Worm (Caenorhabditis elegans): ENCODE measurements around the gene uev-2.

Gene uev-2

ce11 chrIII:5563680-5564079, 19.2 kb upstream of the uev-2 start (continued):
- TF ChIP-seq madf-5 (GFP tag; IDR thresholded peaks at IDR 0.05) = no peak
- TF ChIP-seq pha-4 (GFP tag; IDR thresholded peaks at IDR 0.05) = no peak
- no peak for TF ChIP-seq pha-4 (tag; optimal IDR thresholded peaks at IDR 0.05)
- TF ChIP-seq F26F4.8 (GFP tag; conservative IDR thresholded peaks at IDR 0.05) = no peak
- no peak for TF ChIP-seq duxl-1 (tag; optimal IDR thresholded peaks at IDR 0.05; ENCODE audit: poor library complexity)
- no peak for TF ChIP-seq php-3 (GFP tag; IDR thresholded peaks at IDR 0.05)
- TF ChIP-seq ZK546.5 (tag; optimal IDR thresholded peaks at IDR 0.05) = no peak
- TF ChIP-seq nhr-76 (tag; optimal IDR thresholded peaks at IDR 0.05) = no peak
- TF ChIP-seq set-16 (GFP tag; IDR thresholded peaks at IDR 0.05) = peak; percentile 20; the same call in 1 of the 2 replicates
- no peak for TF ChIP-seq F44E2.7 (GFP tag; IDR thresholded peaks at IDR 0.05)
- no peak for TF ChIP-seq aha-1 (tag)
- TF ChIP-seq nhr-28 (tag; optimal IDR thresholded peaks at IDR 0.05) = peak; percentile 5
- no peak for TF ChIP-seq tra-1 (GFP tag; IDR thresholded peaks at IDR 0.05)
- peak; percentile 52 for TF ChIP-seq hlh-11 (tag; optimal IDR thresholded peaks at IDR 0.05)
- no peak for TF ChIP-seq lim-7 (GFP tag; IDR thresholded peaks at IDR 0.05)
- TF ChIP-seq nhr-111 (GFP tag; optimal IDR thresholded peaks at IDR 0.05) = no peak
- no peak for TF ChIP-seq skn-1 (tag; optimal IDR thresholded peaks at IDR 0.05)
- TF ChIP-seq sdz-12 (GFP tag; optimal IDR thresholded peaks at IDR 0.05) = no peak
- TF ChIP-seq lsy-2 (tag; optimal IDR thresholded peaks at IDR 0.05) = no peak
- no peak for TF ChIP-seq unc-130 (GFP tag; optimal IDR thresholded peaks at IDR 0.05)
- peak in 1 of 2 experiments; percentile 6 for TF ChIP-seq unc-62 (GFP tag; optimal IDR thresholded peaks at IDR 0.05 in 1 of 2)
- TF ChIP-seq unc-62 (tag; optimal IDR thresholded peaks at IDR 0.05) = no peak
- TF ChIP-seq madf-9 (GFP tag; conservative IDR thresholded peaks at IDR 0.05) = no peak
- TF ChIP-seq mxl-3 (GFP tag; optimal IDR thresholded peaks at IDR 0.05) = peak; percentile 31
- no peak for TF ChIP-seq lir-3 (tag; optimal IDR thresholded peaks at IDR 0.05)
- no peak for TF ChIP-seq daf-19 (GFP tag; conservative IDR thresholded peaks at IDR 0.05)
- TF ChIP-seq ceh-20 (GFP tag; IDR thresholded peaks at IDR 0.05) = no peak

- no peak for TF ChIP-seq dmd-9 (GFP tag; IDR thresholded peaks at IDR 0.05)
- peak in 1 of 2 experiments; percentile 96 for TF ChIP-seq unc-62 (GFP tag; optimal IDR thresholded peaks at IDR 0.05 in 1 of 2)
- TF ChIP-seq unc-62 (tag; optimal IDR thresholded peaks at IDR 0.05) = no peak
These were observed 18.6 kb upstream of the uev-2 start for ce11 chrIII:5564325-5564724.

DNA sequence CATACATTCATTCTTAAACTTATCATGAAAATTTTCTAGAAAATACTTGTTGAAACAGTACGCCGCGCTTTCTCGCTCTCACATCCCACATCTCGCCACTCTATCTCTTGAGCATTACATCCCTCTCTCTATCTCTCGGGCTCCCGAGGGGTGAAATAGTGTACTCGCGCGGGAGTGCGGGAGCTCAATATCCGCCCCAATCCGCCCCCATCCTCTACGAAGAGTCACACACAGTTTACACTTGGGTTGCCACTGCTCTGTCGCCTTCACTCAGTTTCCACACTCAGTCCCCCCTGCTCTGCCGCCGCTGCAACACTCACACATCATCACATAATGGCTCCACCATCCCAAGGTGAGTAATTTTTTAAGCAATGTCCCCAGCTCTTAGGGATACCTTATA, 18.1 kb upstream of the uev-2 start, which contains the start of gene mlc-3:
TSS of gene mlc-3 (plus strand) at position 227 of the 400 bp plus-strand sequence.
- TF ChIP-seq ZK337.2 (GFP tag; IDR thresholded peaks at IDR 0.05) = 0 out of 2 replicates have a peak, but pooled peaks have one; percentile 15
- peak; percentile 20 for TF ChIP-seq aha-1 (tag)
- no peak for TF ChIP-seq lin-15B (tag; optimal IDR thresholded peaks at IDR 0.05)
- TF ChIP-seq ces-1 (GFP tag; optimal IDR thresholded peaks at IDR 0.05) = no peak
- peak; percentile 43; the same call in 1 of the 2 replicates for TF ChIP-seq set-16 (GFP tag; IDR thresholded peaks at IDR 0.05)
- TF ChIP-seq mxl-3 (GFP tag; optimal IDR thresholded peaks at IDR 0.05) = no peak
- TF ChIP-seq lin-13 (GFP tag; optimal IDR thresholded peaks at IDR 0.05) = no peak
- 0 out of 2 replicates have a peak, but pooled peaks have one; percentile 16 for TF ChIP-seq lim-7 (GFP tag; IDR thresholded peaks at IDR 0.05)
- TF ChIP-seq zfp-2 (tag; optimal IDR thresholded peaks at IDR 0.05) = no peak
- TF ChIP-seq ctbp-1 (GFP tag; IDR thresholded peaks at IDR 0.05) = no peak
- peak; percentile 36 for TF ChIP-seq hlh-11 (tag; optimal IDR thresholded peaks at IDR 0.05)

DNA sequence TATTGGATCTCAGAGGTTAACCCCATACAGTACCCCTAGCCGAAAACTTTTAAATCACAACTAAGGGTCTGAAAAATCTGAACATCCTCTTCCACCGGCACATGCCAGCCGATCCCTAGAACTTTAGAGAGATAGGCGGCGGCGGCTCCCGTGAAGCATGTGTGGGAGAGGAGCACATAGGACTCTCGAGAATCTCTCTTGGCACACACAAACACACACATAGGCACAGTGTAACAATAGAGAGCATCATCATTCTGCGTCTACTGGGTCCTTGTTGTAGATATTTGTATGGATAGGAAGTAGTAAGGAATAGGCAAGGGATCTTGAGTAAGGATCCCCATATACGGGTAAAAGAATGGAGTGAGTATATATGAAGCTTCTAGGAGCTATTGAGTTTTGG, 17.2 kb upstream of the uev-2 start:
- no peak for TF ChIP-seq nhr-28 (tag; optimal IDR thresholded peaks at IDR 0.05)
- no peak for TF ChIP-seq nhr-76 (tag; optimal IDR thresholded peaks at IDR 0.05)
- TF ChIP-seq egl-27 (tag; optimal IDR thresholded peaks at IDR 0.05) = no peak
- TF ChIP-seq lsy-2 (tag; optimal IDR thresholded peaks at IDR 0.05) = no peak
- no peak for TF ChIP-seq mdl-1 (tag; optimal IDR thresholded peaks at IDR 0.05)
- no peak for TF ChIP-seq ceh-82 (tag; optimal IDR thresholded peaks at IDR 0.05)
- no peak for TF ChIP-seq nhr-10 (tag; optimal IDR thresholded peaks at IDR 0.05)
- no peak for TF ChIP-seq Y75B8A.6 (GFP tag; IDR thresholded peaks at IDR 0.05)
- no peak for TF ChIP-seq ceh-62 (tag; optimal IDR thresholded peaks at IDR 0.05)
- no peak for TF ChIP-seq F49E8.2 (tag; optimal IDR thresholded peaks at IDR 0.05; ENCODE audit: borderline replicate concordance)
- TF ChIP-seq F37D6.2 (tag; optimal IDR thresholded peaks at IDR 0.05) = no peak
- TF ChIP-seq hmg-1.1 (GFP tag; IDR thresholded peaks at IDR 0.05) = no peak
- TF ChIP-seq pqm-1 (tag; optimal IDR thresholded peaks at IDR 0.05) = no peak
- TF ChIP-seq ceh-32 (tag; optimal IDR thresholded peaks at IDR 0.05; ENCODE audit: poor library complexity) = no peak
- TF ChIP-seq hlh-11 (tag; optimal IDR thresholded peaks at IDR 0.05) = no peak
- TF ChIP-seq T20F7.1 (GFP tag; optimal IDR thresholded peaks at IDR 0.05) = no peak
- TF ChIP-seq Y5F2A.4 (GFP tag; optimal IDR thresholded peaks at IDR 0.05) = no peak
